Worm (Caenorhabditis elegans) whole organism, midembryonic: ENCODE results near the gene F19G12.4.

Experiments used
- T22C8.4 ChIP-seq: fragments of 200-800 bp; sonication (Bioruptor generic); IDR thresholded peaks from 2 replicates; pipeline ENCODE4 v1.3.6; 2022; ENCODE audit warnings: missing genetic modification characterization, missing compliant biosample characterization
- cog-1 ChIP-seq: sonication (generic microtip); optimal IDR thresholded peaks from 2 replicates; lab custom pipeline; 2016; ENCODE audit warnings: missing genetic modification characterization, missing compliant biosample characterization
- flt-1 ChIP-seq: fragments of 200-800 bp; sonication (Bioruptor generic); IDR thresholded peaks from 2 replicates; pipeline ENCODE4 v1.3.6; 2022; ENCODE audit warnings: missing genetic modification characterization, missing compliant biosample characterization
- klf-2 ChIP-seq: fragments of 200-800 bp; sonication (Bioruptor generic); conservative IDR thresholded peaks from 2 replicates; pipeline ENCODE4 v1.3.6; 2022; ENCODE audit warnings: missing genetic modification reagents, missing genetic modification characterization, missing compliant biosample characterization
- med-1 ChIP-seq: sonication (generic microtip); optimal IDR thresholded peaks from 2 replicates; lab custom pipeline; 2017; ENCODE audit warnings: missing genetic modification characterization, mild to moderate bottlenecking, missing compliant biosample characterization, antibody characterized with exemption, missing genetic modification reagents; ENCODE audit not compliant: insufficient read depth
- ztf-23 ChIP-seq: fragments of 200-800 bp; sonication (Bioruptor generic); IDR thresholded peaks from 2 replicates; pipeline ENCODE4 v1.3.6; 2022; ENCODE audit warnings: missing genetic modification reagents, missing genetic modification characterization, missing compliant biosample characterization

DNA sequence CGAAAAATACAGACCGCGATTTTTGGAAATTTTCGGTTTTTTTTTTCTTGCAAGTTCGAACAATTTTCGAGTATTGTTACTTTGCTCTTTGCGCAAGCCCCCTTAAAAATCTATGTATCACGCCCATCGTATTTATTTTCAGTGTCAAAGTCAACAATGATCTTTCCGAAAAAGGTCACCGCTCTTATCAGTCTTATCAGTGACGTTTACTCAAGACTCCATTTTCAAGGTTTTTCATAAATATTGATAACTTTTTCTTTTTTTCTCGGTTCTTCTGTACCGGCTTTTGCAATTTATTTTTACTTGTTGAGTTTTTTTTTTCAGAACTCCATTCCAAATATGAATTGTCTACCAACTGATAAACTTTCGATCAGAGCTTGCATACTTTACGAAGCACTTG, 45.4 kb upstream of the F19G12.4 start, which contains the start of gene fbxa-190:
- TF ChIP-seq cog-1 (no peak), klf-2 (GFP tag; lab: Robert Waterston, UW) (no peak), flt-1 (GFP tag; lab: Robert Waterston, UW) (no peak), T22C8.4 (no peak), ztf-23 (GFP tag; lab: Robert Waterston, UW) (no peak), med-1 (GFP tag; lab: Kevin White, UChicago) (no peak)
